Worm (Caenorhabditis elegans): ENCODE measurements around the gene F01G10.4.

The F01G10.4 gene

DNA sequence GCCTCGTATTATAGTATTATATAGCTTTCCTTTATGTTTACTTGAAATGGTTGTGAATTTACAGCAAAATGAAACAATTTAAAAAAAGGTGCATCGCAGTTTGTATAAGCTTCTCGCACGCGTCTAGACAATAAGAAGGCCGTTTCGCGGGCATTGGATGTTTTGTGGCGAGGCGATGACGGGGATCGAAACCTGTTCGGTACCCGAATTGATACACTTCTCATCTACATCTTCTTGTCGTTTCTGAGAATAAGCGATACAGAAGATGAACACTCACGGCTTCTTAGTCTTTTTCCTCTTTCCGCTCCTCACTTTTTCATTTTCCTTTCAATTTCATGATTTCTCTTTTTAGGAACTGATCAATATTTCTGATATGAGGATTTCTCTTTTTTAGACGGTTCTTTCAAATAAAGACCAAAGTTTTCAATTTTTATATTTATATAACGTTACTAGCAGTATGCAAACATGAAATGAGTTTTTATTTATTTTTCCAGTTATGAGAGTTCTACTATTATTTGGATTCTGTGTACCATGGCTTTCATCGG lies 13.4 kb upstream of the F01G10.4 start, which contains the start of gene F01G10.10:
Gene F01G10.10 (plus strand): TSS at position 495 of the 545 bp plus-strand sequence.
- no peak for TF ChIP-seq unc-62 (GFP tag; optimal IDR thresholded peaks at IDR 0.05)

DNA sequence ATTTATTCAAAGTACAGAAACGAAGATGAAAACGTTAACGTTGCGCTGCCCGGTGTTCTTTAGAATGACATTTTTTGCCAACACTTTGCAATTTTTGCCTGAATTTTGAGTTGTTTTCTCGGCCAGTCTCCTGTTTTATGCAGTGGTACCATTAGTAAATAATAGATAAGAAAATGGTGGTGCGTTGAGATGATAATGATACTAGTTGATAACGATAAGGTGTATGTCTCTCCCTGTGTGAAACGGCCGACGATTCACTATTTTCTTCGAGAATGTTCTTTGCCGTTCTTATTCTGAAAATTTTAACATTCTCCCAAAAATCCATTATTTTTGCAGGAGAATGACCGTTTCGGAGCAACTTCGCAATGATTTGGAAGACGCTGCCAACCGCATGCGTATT lies 10.9 kb upstream of the F01G10.4 start, which contains the start of gene tkt-1:
Gene tkt-1 (plus strand): TSS at position 337 of the 400 bp plus-strand sequence.
- no peak for TF ChIP-seq unc-62 (GFP tag; optimal IDR thresholded peaks at IDR 0.05)

- TF ChIP-seq unc-62 (GFP tag; optimal IDR thresholded peaks at IDR 0.05): no peak
These were observed 10.2 kb upstream of the F01G10.4 start for ce11 chrIV:10242458-10243123.

ce11 chrIV:10241659-10242058 lies 9.3 kb upstream of the F01G10.4 start, which contains the start of gene lipl-7:
TSS of gene lipl-7 (minus strand) at chrIV:10241823.
- TF ChIP-seq unc-62 (GFP tag; optimal IDR thresholded peaks at IDR 0.05): no peak

DNA sequence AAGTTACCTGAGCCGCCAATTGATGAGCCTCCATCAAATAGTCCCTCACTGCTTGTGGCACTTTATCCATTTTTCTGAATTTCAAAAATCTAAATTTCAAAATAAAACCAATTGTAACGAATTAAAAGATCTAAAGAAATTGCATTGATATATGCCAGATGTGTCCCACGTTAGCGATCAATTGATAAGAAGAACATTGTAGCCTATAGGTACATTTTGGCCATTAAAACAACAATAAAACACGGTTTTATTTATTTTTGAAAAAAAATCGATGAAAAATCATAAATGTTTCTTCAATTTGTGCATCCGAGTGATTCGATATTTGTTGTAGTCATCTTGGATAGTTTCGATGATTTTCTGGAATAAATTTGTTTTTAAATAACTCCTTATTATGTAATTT lies 6.7 kb upstream of the F01G10.4 start, which contains the start of gene ech-8:
Gene ech-8 (minus strand): TSS at position 132 of the 400 bp plus-strand sequence.
- no peak for TF ChIP-seq unc-62 (GFP tag; optimal IDR thresholded peaks at IDR 0.05)

- no peak for TF ChIP-seq unc-62 (GFP tag; optimal IDR thresholded peaks at IDR 0.05)
These were observed 3.8 kb upstream of the F01G10.4 start for ce11 chrIV:10236106-10236505.

- TF ChIP-seq unc-62 (GFP tag; optimal IDR thresholded peaks at IDR 0.05): no peak
These were observed 3.0 kb upstream of the F01G10.4 start, which contains the start of gene ech-9 for ce11 chrIV:10235279-10235829. TSS of gene ech-9 (minus strand) at chrIV:10235329.

ce11 chrIV:10230971-10231370 lies 1.4 kb downstream of the F01G10.4 start, which contains the start of gene F01G10.5:
TSS of gene F01G10.5 (minus strand) at chrIV:10231071.
- TF ChIP-seq unc-62 (GFP tag; optimal IDR thresholded peaks at IDR 0.05): no peak

DNA sequence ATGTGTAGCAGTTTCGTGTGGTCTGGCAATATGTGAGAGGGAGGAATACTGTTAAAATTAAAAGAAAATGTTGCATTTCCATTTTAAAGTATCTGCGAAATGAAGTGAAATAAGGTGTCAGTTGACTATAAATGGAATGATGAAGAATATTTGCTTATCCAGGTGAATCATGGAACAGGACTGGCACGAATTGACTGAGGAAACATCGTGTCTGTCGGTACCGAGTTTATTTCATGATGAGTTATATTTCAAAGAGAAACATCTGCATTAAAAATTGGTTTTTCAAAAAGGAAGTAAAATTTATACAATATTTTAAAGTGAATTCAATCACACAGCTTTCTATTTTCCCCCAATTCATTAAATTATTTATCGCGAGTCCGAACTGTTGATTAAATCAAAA lies 4.8 kb downstream of the F01G10.4 start, which contains the start of gene F01G10.6:
Gene F01G10.6 (minus strand): TSS at position 101 of the 400 bp plus-strand sequence.
- no peak for TF ChIP-seq unc-62 (GFP tag; optimal IDR thresholded peaks at IDR 0.05)

DNA sequence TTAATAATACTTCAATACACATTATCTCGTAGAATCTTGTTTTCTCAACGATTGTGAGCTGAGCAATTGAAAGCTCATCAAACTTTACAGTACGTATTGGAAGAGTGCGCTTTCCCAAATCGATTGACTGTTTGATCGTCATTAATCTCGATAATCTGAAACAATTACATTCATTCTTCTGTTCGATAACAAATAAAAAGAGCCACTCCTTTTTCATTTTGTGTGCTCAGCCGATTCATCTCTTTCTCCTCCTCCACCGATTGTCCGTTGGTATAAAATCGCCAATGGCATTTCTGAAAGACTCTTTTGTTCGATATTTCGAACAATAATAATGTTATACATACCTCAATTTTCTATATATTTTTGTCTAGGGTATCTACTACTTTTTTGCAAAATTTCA lies 8.6 kb downstream of the F01G10.4 start, which contains the start of gene nas-12:
Gene nas-12 (plus strand): TSS at position 301 of the 400 bp plus-strand sequence.
- TF ChIP-seq unc-62 (GFP tag; optimal IDR thresholded peaks at IDR 0.05): no peak

ce11 chrIV:10222122-10222589 lies 10.2 kb downstream of the F01G10.4 start, which contains the start of gene C24F3.2:
TSS of gene C24F3.2 (plus strand) at chrIV:10222539.
- TF ChIP-seq unc-62 (GFP tag; optimal IDR thresholded peaks at IDR 0.05): no peak

DNA sequence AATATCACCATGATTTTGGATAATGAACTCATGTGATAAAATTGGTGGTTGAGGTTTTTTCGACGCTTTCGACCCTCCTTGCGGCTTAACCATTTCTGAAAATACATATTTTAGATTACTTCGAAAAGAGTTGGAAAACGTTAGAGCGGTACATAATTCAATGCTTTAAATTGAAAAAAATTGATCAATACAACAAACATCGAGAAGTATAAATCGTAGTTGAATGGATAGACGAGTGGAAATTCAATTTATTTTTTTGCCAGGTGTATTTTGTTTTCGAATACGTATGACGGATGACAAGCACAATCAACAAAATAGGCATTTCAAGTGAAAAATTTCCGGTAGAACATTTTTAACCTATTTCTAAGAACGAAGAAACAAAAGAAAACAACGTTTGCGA lies 11.2 kb downstream of the F01G10.4 start, which contains the start of gene tram-1:
Gene tram-1 (minus strand): TSS at position 101 of the 400 bp plus-strand sequence.
- TF ChIP-seq unc-62 (GFP tag; optimal IDR thresholded peaks at IDR 0.05): no peak

ce11 chrIV:10219208-10219607 lies 13.1 kb downstream of the F01G10.4 start, which contains the start of gene qns-1:
TSS of gene qns-1 (minus strand) at chrIV:10219308.
- TF ChIP-seq unc-62 (GFP tag; optimal IDR thresholded peaks at IDR 0.05): no peak

- TF ChIP-seq unc-62 (GFP tag; optimal IDR thresholded peaks at IDR 0.05): no peak
These were observed 15.6 kb downstream of the F01G10.4 start for ce11 chrIV:10216704-10217296.

ce11 chrIV:10216078-10216477 lies 16.3 kb downstream of the F01G10.4 start, which contains the start of gene col-124:
TSS of gene col-124 (plus strand) at chrIV:10216451.
- no peak for TF ChIP-seq unc-62 (GFP tag; optimal IDR thresholded peaks at IDR 0.05)

DNA sequence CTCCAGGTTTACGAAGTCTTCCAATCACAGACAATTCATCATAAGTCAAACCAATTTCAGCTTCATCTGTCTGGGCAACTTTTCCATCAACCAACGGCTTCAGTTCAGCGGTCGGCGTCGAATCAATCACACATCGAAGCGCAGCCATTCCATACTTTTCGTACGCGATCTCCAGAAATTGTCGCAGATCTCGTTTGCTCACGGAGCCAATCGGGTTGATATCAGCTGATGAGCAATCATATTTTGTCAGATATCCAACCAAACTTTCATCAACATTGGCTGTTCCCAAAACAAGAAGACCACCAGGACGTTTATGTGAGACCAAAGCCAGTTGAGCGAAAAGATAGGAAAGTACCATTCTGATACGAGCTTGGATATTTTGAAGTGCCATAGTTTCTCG lies 17.0 kb downstream of the F01G10.4 start:
- no peak for TF ChIP-seq unc-62 (GFP tag; optimal IDR thresholded peaks at IDR 0.05)
